Fruit fly (Drosophila melanogaster): ENCODE measurements around the gene CG5934.

The CG5934 gene

DNA sequence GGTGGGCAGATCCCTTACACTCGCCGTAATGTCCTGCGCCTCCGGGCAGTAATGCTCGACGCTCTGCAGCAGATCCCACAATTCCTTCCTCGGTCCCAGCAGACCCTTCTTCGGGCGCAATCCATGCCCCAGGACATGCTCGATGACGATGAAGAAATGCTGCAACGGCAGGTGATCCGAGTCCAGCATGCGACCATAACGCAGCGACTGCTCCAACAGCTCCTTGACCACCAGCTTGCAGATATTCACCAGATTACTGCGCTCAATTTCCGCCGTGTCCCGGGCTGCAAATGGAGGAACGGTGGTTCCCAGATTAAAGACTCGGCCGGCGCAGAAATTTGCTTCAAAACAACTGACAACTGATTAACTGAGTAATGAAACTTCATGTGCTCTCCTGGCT, 40.1 kb upstream of the CG5934 start, which contains the start of gene CG31068:
Gene CG31068, plus strand, starts transcription at position 301 of the 400 bp plus-strand sequence.
- no peak for TF ChIP-seq lz (GFP tag; optimal IDR thresholded peaks at IDR 0.05)
- TF ChIP-seq acj6 (GFP tag; optimal IDR thresholded peaks at IDR 0.05) = no peak
- no peak for TF ChIP-seq Sox102F (GFP tag; optimal IDR thresholded peaks at IDR 0.05)
- TF ChIP-seq fd85E (GFP tag; optimal IDR thresholded peaks at IDR 0.05) = no peak
- TF ChIP-seq CG15336 (GFP tag; IDR thresholded peaks at IDR 0.05) = no peak
- no peak for TF ChIP-seq svp (GFP tag)
- TF ChIP-seq CG8119 (GFP tag; IDR thresholded peaks at IDR 0.05) = no peak
- TF ChIP-seq Met (GFP tag; optimal IDR thresholded peaks at IDR 0.05) = no peak
- TF ChIP-seq Sox15 (GFP tag; optimal IDR thresholded peaks at IDR 0.05) = no peak
- TF ChIP-seq CG6276 (GFP tag; optimal IDR thresholded peaks at IDR 0.05) = no peak
- TF ChIP-seq Sox14 (GFP tag; optimal IDR thresholded peaks at IDR 0.05) = no peak
- no peak for TF ChIP-seq Blimp-1 (GFP tag; optimal IDR thresholded peaks at IDR 0.05)
- no peak for TF ChIP-seq CG32006 (GFP tag; optimal IDR thresholded peaks at IDR 0.05)

DNA sequence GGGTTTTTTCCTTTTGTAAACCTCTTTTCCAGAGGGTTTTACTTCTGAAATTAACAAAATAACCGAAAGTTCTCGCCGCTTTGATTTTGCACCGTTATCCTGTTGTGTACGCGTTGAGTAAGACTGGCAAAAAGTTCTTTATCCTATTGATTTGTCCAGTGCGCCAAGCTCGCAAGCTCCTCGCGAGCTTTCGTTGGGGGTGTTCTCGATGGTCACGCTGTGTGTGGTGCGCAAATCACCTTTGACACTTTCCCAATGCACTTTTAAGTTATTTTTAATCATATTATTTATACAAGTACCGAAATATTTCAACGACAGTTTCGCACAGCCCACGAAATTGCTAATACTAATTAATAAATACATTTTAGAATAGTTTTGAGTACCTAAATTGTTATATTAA, 35.5 kb upstream of the CG5934 start:
- TF ChIP-seq svp (GFP tag) (peak; percentile 73), esn (GFP tag; optimal IDR thresholded peaks at IDR 0.05) (no peak)

DNA sequence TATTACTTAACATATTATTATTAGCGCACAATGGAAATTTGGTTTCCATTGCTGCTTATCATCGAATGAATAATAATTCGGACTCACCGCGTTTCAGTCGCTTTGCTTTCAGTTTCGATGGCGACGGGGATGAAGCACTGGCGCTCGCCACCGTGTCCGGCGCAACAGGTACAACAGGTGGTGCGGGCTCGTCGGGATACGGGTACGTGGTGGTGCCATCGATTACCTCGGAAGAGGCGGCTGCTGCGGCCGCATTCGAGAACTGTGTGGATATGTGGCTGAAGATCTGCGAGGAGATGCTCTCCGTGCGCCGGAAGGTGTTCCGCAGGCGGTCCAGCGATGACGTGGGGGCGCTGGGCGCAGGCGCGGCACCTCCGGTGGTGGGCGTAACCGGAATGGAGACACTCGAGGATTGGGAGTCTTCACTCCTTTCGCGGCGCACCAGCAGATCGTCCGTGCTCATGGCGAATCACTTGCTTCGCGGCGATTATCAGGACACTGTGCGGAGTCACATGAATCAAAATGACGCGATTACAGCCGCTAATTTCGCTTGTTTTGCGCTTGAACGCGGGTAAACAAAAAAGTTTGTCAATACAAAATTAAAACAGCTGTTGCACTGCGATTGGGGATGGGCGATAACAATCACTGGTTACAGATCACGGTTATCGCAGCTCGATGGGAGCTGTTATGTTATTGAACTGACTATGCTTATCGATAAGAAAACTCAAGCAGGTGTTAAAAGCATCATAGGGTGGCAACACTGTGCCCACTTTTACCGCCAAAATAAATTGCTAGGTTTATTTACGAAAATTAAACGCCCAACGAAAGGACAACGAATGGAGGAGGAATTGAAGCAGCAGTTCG, 34.8 kb upstream of the CG5934 start, which contains the start of the genes CG31064 and PolA2:
Gene CG31064, minus strand, starts transcription at position 648 of the 864 bp plus-strand sequence.
Gene PolA2, plus strand, starts transcription at position 726 of the 864 bp plus-strand sequence.
- peak; percentile 0 for TF ChIP-seq esn (GFP tag; optimal IDR thresholded peaks at IDR 0.05)
- TF ChIP-seq achi (GFP tag; optimal IDR thresholded peaks at IDR 0.05) = no peak
- peak; percentile 37 for TF ChIP-seq CG1621 (tag; optimal IDR thresholded peaks at IDR 0.05)
- peak; percentile 95 for TF ChIP-seq fkh (GFP tag; optimal IDR thresholded peaks at IDR 0.05)

DNA sequence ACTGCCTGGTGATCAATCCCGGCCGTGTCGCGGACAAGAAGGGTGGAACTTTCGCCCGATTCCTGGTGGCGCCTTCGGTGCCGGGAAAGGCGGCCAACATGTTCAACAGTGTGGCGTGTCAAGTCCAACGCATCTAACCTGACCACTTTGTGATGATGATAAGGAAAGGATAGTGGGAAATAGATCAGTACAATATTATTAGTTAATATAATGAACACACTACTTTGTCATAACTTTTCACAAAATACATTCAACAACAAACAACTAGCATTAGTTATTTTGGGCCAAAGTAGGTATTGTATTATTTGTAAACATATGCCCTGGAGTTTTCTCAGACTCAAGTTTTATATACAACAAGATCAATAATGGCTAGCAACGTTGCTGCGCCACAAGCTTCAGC, 32.5 kb upstream of the CG5934 start, which contains the start of gene CG17991:
Gene CG17991, plus strand, starts transcription at position 301 of the 400 bp plus-strand sequence.
- TF ChIP-seq Eip78C (GFP tag) (no peak), CG4318 (GFP tag; optimal IDR thresholded peaks at IDR 0.05) (no peak), Blimp-1 (GFP tag; optimal IDR thresholded peaks at IDR 0.05) (no peak), salr (GFP tag; optimal IDR thresholded peaks at IDR 0.05) (no peak), fd59A (GFP tag; optimal IDR thresholded peaks at IDR 0.05) (no peak), CG10631 (GFP tag; optimal IDR thresholded peaks at IDR 0.05) (no peak), fd85E (GFP tag; optimal IDR thresholded peaks at IDR 0.05) (no peak), OdsH (GFP tag; optimal IDR thresholded peaks at IDR 0.05) (no peak), CG6163 (GFP tag; IDR thresholded peaks at IDR 0.05) (no peak), ss (GFP tag; optimal IDR thresholded peaks at IDR 0.05) (no peak), CG3032 (tag; optimal IDR thresholded peaks at IDR 0.05) (no peak)

DNA sequence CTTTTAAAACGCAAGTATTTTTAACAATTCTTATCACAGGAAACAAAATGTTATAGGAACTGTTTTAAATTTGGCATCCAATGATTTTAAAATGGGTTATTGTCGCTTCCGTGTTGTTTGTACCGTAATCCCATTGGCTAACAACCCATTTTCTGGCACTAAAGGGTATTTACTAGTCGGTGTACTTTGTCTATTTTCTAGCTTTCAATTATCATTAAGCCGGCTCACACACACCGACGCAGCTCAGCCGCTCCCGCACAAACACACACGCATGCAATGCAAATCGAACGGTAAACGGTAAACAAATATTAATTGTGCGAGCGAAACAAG, 29.1 kb upstream of the CG5934 start:
- TF ChIP-seq esn (GFP tag; optimal IDR thresholded peaks at IDR 0.05) = peak; percentile 3
- peak; percentile 5 for TF ChIP-seq lz (GFP tag; optimal IDR thresholded peaks at IDR 0.05)
- TF ChIP-seq fkh (GFP tag; optimal IDR thresholded peaks at IDR 0.05) = peak; percentile 89
- TF ChIP-seq CG32006 (GFP tag; optimal IDR thresholded peaks at IDR 0.05) = no peak
- no peak for TF ChIP-seq vri (GFP tag; optimal IDR thresholded peaks at IDR 0.05)

DNA sequence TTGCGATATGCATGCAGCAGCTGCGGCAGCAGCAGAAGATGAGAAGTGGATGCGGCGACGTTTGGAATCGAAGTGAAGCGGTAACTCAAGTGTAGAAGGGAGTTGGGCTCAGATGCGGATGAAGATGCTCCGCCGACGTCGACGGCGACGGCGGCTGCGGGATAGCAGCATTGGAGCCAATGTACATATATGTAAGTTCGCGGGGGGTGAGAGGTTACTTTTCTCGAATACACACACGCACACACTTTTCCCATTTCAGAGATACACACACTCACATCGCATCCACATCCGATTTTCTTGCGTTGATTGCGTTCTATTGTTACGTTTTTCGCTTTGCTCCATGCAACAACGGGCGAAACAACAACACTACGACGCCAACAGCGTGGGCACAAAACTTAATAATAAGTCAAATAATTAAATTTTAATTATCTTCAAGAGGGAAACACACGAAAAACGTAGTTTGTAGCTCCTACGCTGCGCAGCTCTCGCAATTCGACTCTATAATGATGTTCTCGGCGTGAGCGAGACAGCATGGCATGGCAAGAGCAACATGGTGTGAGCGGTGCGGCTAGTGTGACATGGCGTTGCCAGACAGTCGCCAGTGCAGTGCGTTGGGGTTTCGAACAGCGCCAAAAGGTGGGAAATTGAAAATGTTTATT, 28.6 kb upstream of the CG5934 start, which contains the start of gene CG18766:
Gene CG18766, minus strand, starts transcription at position 508 of the 659 bp plus-strand sequence.
- TF ChIP-seq CG7368 (GFP tag; optimal IDR thresholded peaks at IDR 0.05) = no peak
- no peak for TF ChIP-seq eg (GFP tag; IDR thresholded peaks at IDR 0.05)
- TF ChIP-seq Smox (GFP tag; optimal IDR thresholded peaks at IDR 0.05) = no peak
- TF ChIP-seq CG4318 (GFP tag; optimal IDR thresholded peaks at IDR 0.05) = no peak
- no peak for TF ChIP-seq lz (GFP tag; optimal IDR thresholded peaks at IDR 0.05)
- peak; percentile 28 for TF ChIP-seq CG32006 (GFP tag; optimal IDR thresholded peaks at IDR 0.05)
- TF ChIP-seq CG11762 (GFP tag; optimal IDR thresholded peaks at IDR 0.05; ENCODE audit: insufficient read depth) = no peak
- peak; percentile 95 for TF ChIP-seq svp (GFP tag)
- TF ChIP-seq Lpt (GFP tag; optimal IDR thresholded peaks at IDR 0.05) = no peak
- TF ChIP-seq Hr4 (GFP tag; optimal IDR thresholded peaks at IDR 0.05) = no peak
- TF ChIP-seq CG11902 (GFP tag; optimal IDR thresholded peaks at IDR 0.05) = no peak
- TF ChIP-seq achi (GFP tag; optimal IDR thresholded peaks at IDR 0.05) = no peak
- TF ChIP-seq CG6276 (GFP tag; optimal IDR thresholded peaks at IDR 0.05) = no peak
- TF ChIP-seq Met (GFP tag; optimal IDR thresholded peaks at IDR 0.05) = no peak
- no peak for TF ChIP-seq spab (GFP tag; optimal IDR thresholded peaks at IDR 0.05)
- TF ChIP-seq Eip78C (GFP tag) = peak; percentile 73
- TF ChIP-seq Blimp-1 (GFP tag; optimal IDR thresholded peaks at IDR 0.05) = no peak
- peak; percentile 67 to 76 for TF ChIP-seq ss (GFP tag; optimal IDR thresholded peaks at IDR 0.05)
- no peak for TF ChIP-seq CG8319 (GFP tag; optimal IDR thresholded peaks at IDR 0.05)
- no peak for TF ChIP-seq net (GFP tag; optimal IDR thresholded peaks at IDR 0.05)
- TF ChIP-seq CG11294 (GFP tag; IDR thresholded peaks at IDR 0.05) = no peak

All from whole organism, prepupa.